Worm (Caenorhabditis elegans) whole organism, L4 larva: ENCODE measurements around the gene moe-3.

ENCODE experiments used
- F49E8.2 ChIP-seq: sonication (generic microtip); optimal IDR thresholded peaks from 2 replicates; lab custom pipeline; 2016; ENCODE audit warnings: missing compliant biosample characterization, mild to moderate bottlenecking, missing genetic modification characterization, borderline replicate concordance
- T20F7.1 ChIP-seq: fragments of 200-800 bp; sonication (Bioruptor generic); optimal IDR thresholded peaks from 2 replicates; lab custom pipeline; 2018; ENCODE audit warnings: mild to moderate bottlenecking, missing genetic modification characterization, missing compliant biosample characterization
- Y105C5A.15 ChIP-seq: fragments of 200-800 bp; sonication (Bioruptor generic); IDR thresholded peaks from 2 replicates; pipeline ENCODE4 v1.3.6; 2022; ENCODE audit warnings: missing genetic modification characterization, missing compliant biosample characterization
- Y48G9A.11 ChIP-seq: fragments of 200-800 bp; sonication (Bioruptor generic); IDR thresholded peaks from 2 replicates; pipeline ENCODE4 v1.3.6; 2022; ENCODE audit warnings: missing genetic modification reagents, missing genetic modification characterization, missing compliant biosample characterization
- arid-1 ChIP-seq: fragments of 200-800 bp; sonication (Bioruptor generic); conservative IDR thresholded peaks from 2 replicates; pipeline ENCODE4 v1.3.6; 2022; ENCODE audit warnings: missing genetic modification reagents, missing genetic modification characterization, missing compliant biosample characterization
- attf-4 ChIP-seq: sonication (generic microtip); optimal IDR thresholded peaks from 3 replicates; lab custom pipeline; 2017; ENCODE audit warnings: missing biosample characterization, missing genetic modification characterization
- ceh-20 ChIP-seq: fragments of 200-800 bp; sonication (Bioruptor generic); IDR thresholded peaks from 2 replicates; pipeline ENCODE4 v1.3.6; 2022; ENCODE audit warnings: missing genetic modification reagents, missing genetic modification characterization, missing compliant biosample characterization
- ceh-44 ChIP-seq: fragments of 200-800 bp; sonication (Bioruptor generic); IDR thresholded peaks from 2 replicates; pipeline ENCODE4 v1.3.6; 2022; ENCODE audit warnings: missing genetic modification reagents, missing genetic modification characterization, missing compliant biosample characterization
- dmd-9 ChIP-seq: fragments of 200-800 bp; sonication (Bioruptor generic); IDR thresholded peaks from 2 replicates; pipeline ENCODE4 v1.3.6; 2022; ENCODE audit warnings: missing genetic modification reagents, missing genetic modification characterization, missing compliant biosample characterization
- dve-1 ChIP-seq: sonication (generic microtip); optimal IDR thresholded peaks from 2 replicates; lab custom pipeline; 2017; ENCODE audit warnings: antibody characterized with exemption, mild to moderate bottlenecking, missing genetic modification characterization, missing compliant biosample characterization; ENCODE audit not compliant: insufficient read depth
- egl-43 ChIP-seq: fragments of 200-800 bp; sonication (Bioruptor generic); IDR thresholded peaks from 2 replicates; pipeline ENCODE4 v1.3.6; 2022; ENCODE audit warnings: missing genetic modification reagents, missing genetic modification characterization, missing compliant biosample characterization
- fkh-10 ChIP-seq: fragments of 150-350 bp; optimal IDR thresholded peaks from 2 replicates; lab custom pipeline; 2014; ENCODE audit warnings: missing biosample characterization, missing genetic modification reagents, missing genetic modification characterization
- hlh-30 ChIP-seq: sonication (generic microtip); optimal IDR thresholded peaks from 2 replicates; lab custom pipeline; 2017; ENCODE audit warnings: antibody characterized with exemption, mild to moderate bottlenecking, missing genetic modification characterization, missing compliant biosample characterization; ENCODE audit not compliant: insufficient read depth
- jun-1 ChIP-seq: fragments of 150-350 bp; optimal IDR thresholded peaks from 2 replicates; lab custom pipeline; 2014; ENCODE audit warnings: missing biosample characterization, missing genetic modification reagents, missing genetic modification characterization
- lin-29 ChIP-seq: fragments of 200-800 bp; sonication (Bioruptor generic); IDR thresholded peaks from 2 replicates; pipeline ENCODE4 v1.3.6; 2022; ENCODE audit warnings: missing genetic modification reagents, missing genetic modification characterization, missing compliant biosample characterization
- lin-39 ChIP-seq: fragments of 150-350 bp; optimal IDR thresholded peaks from 2 replicates; lab custom pipeline; 2014; ENCODE audit warnings: missing biosample characterization, missing genetic modification reagents, missing genetic modification characterization
- lir-3 ChIP-seq: sonication (generic microtip); optimal IDR thresholded peaks from 2 replicates; lab custom pipeline; 2016; ENCODE audit warnings: mild to moderate bottlenecking, missing genetic modification characterization, missing compliant biosample characterization
- madf-9 ChIP-seq: fragments of 200-800 bp; sonication (Bioruptor generic); conservative IDR thresholded peaks from 2 replicates; pipeline ENCODE4 v1.3.6; 2022; ENCODE audit warnings: missing genetic modification reagents, missing genetic modification characterization, missing compliant biosample characterization
- mxl-2 ChIP-seq: fragments of 200-800 bp; sonication (Bioruptor generic); conservative IDR thresholded peaks from 2 replicates; pipeline ENCODE4 v1.3.6; 2022; ENCODE audit warnings: missing genetic modification reagents, missing genetic modification characterization, missing compliant biosample characterization
- mxl-3 ChIP-seq: fragments of 200-800 bp; sonication (Bioruptor generic); optimal IDR thresholded peaks from 2 replicates; lab custom pipeline; 2018; ENCODE audit warnings: mild to moderate bottlenecking, missing genetic modification characterization, missing compliant biosample characterization
- nhr-102 ChIP-seq: sonication (generic microtip); optimal IDR thresholded peaks from 2 replicates; lab custom pipeline; 2016; ENCODE audit warnings: mild to moderate bottlenecking, missing genetic modification characterization, moderate library complexity, missing compliant biosample characterization
- nhr-28 ChIP-seq: fragments of 150-350 bp; optimal IDR thresholded peaks from 2 replicates; lab custom pipeline; 2014; ENCODE audit warnings: missing biosample characterization, missing genetic modification characterization
- nhr-42 ChIP-seq: fragments of 200-800 bp; sonication (Bioruptor generic); IDR thresholded peaks from 2 replicates; pipeline ENCODE4 v1.3.6; 2022; ENCODE audit warnings: missing genetic modification characterization, missing compliant biosample characterization
- nhr-48 ChIP-seq: sonication (generic microtip); optimal IDR thresholded peaks from 2 replicates; lab custom pipeline; 2016; ENCODE audit warnings: mild to moderate bottlenecking, missing genetic modification characterization, missing compliant biosample characterization
- nhr-76 ChIP-seq: fragments of 150-350 bp; optimal IDR thresholded peaks from 2 replicates; lab custom pipeline; 2014; ENCODE audit warnings: missing biosample characterization, missing genetic modification characterization
- pha-4 ChIP-seq, 2 experiments: fragments of 150-350 bp in 1 of 2; fragments of 200-800 bp in 1 of 2; sonication (Bioruptor generic) in 1 of 2; IDR thresholded peaks in 1 of 2; optimal IDR thresholded peaks in 1 of 2; 2 replicates each; pipeline versions ENCODE4 v1.3.6 to Lab custom; 2014 to 2022; ENCODE audit warnings: missing genetic modification characterization in 2 of 2, missing genetic modification reagents in 2 of 2, missing biosample characterization in 1 of 2, missing compliant biosample characterization in 1 of 2
- pqm-1 ChIP-seq: sonication (generic microtip); optimal IDR thresholded peaks from 2 replicates; lab custom pipeline; 2017; ENCODE audit warnings: missing biosample characterization, missing genetic modification characterization
- snpc-1.2 ChIP-seq: fragments of 200-800 bp; sonication (Bioruptor generic); IDR thresholded peaks from 2 replicates; pipeline ENCODE4 v1.3.6; 2022; ENCODE audit warnings: missing genetic modification reagents, missing genetic modification characterization, missing compliant biosample characterization
- tra-1 ChIP-seq: fragments of 200-800 bp; sonication (Bioruptor generic); IDR thresholded peaks from 2 replicates; pipeline ENCODE4 v1.3.6; 2022; ENCODE audit warnings: missing genetic modification reagents, missing genetic modification characterization, missing compliant biosample characterization
- unc-62 ChIP-seq, 3 experiments: fragments of 150-350 bp in 1 of 3; sonication (generic microtip); optimal IDR thresholded peaks in 2 of 3; peaks in 1 of 3; 1 replicate in 1 of 3; 2 replicates in 2 of 3; lab custom pipeline; 2014 to 2017; ENCODE audit warnings: missing biosample characterization in 3 of 3, missing genetic modification characterization in 3 of 3, missing genetic modification reagents in 3 of 3, missing genotype in 1 of 3
- zag-1 ChIP-seq: fragments of 150-350 bp; optimal IDR thresholded peaks from 2 replicates; lab custom pipeline; 2014; ENCODE audit warnings: missing biosample characterization, missing genetic modification characterization
- ztf-7 ChIP-seq: fragments of 150-350 bp; optimal IDR thresholded peaks from 2 replicates; lab custom pipeline; 2014; ENCODE audit warnings: missing biosample characterization, missing genetic modification characterization

moe-3 gene

ce11 chrII:13145204-13145603 is 20.3 kb downstream of the moe-3 start, which contains the start of gene mltn-1:
mltn-1 (minus strand) TSS chrII:13145225.
- TF ChIP-seq nhr-48 (tag; lab: Kevin White, UChicago), result peak; percentile 53
- no peak for TF ChIP-seq egl-43 (GFP tag; lab: Robert Waterston, UW)
- TF ChIP-seq nhr-28 (tag; lab: Kevin White, UChicago), result peak; percentile 26
- TF ChIP-seq hlh-30, result peak; percentile 20
- peak; percentile 63 for TF ChIP-seq mxl-3

- TF ChIP-seq snpc-1.2 (no peak), unc-62 (GFP tag; optimal IDR thresholded peaks at IDR 0.05 in 1 of 2; lab: Kevin White, UChicago) (peak in 1 of 2 experiments; percentile 92), unc-62 (tag; optimal IDR thresholded peaks at IDR 0.05; lab: Kevin White, UChicago) (no peak)
Observed at ce11 chrII:13142372-13142771, 23.2 kb downstream of the moe-3 start.

- 0 out of 2 replicates have a peak, but pooled peaks have one; percentile 7 for TF ChIP-seq nhr-42 (GFP tag; lab: Robert Waterston, UW)
- peak in 1 of 2 experiments; percentile 68 for TF ChIP-seq unc-62 (GFP tag; optimal IDR thresholded peaks at IDR 0.05 in 1 of 2; lab: Kevin White, UChicago)
- TF ChIP-seq unc-62 (tag; optimal IDR thresholded peaks at IDR 0.05; lab: Kevin White, UChicago), result no peak
- TF ChIP-seq ztf-7 (tag; lab: Kevin White, UChicago), result no peak
Observed at ce11 chrII:13139573-13139972, 26.0 kb downstream of the moe-3 start.

DNA sequence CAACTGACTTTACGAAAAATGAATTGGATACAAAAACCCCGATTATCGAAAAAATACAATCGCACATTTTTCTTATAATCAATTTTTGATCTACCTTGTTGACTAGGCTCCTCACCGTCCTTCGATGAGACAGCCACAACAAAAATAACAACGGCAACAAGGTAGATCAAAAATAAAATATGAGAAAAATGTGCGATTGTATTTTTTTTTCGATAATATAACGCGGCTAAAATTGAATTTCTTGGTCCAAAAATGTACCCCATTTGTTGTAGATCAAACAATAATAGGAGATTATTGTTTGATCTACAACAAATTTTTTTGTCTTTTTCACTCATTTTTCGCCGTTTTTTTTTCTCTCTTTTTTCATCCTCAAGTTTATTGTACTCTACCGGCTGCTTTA is 35.0 kb downstream of the moe-3 start:
- TF ChIP-seq ceh-44 (GFP tag; lab: Robert Waterston, UW) (no peak), arid-1 (GFP tag; lab: Robert Waterston, UW) (no peak), F49E8.2 (tag; lab: Kevin White, UChicago) (no peak), nhr-28 (tag; lab: Kevin White, UChicago) (no peak), lin-29 (GFP tag; lab: Robert Waterston, UW) (no peak), nhr-102 (tag; lab: Kevin White, UChicago) (no peak), fkh-10 (no peak), Y105C5A.15 (GFP tag; lab: Robert Waterston, UW) (no peak), jun-1 (tag; lab: Kevin White, UChicago) (no peak), tra-1 (GFP tag; lab: Robert Waterston, UW) (no peak), Y48G9A.11 (GFP tag; lab: Robert Waterston, UW) (no peak), lin-39 (tag; lab: Kevin White, UChicago) (no peak), pha-4 (GFP tag; IDR thresholded peaks at IDR 0.05; lab: Robert Waterston, UW) (no peak), pha-4 (tag; optimal IDR thresholded peaks at IDR 0.05; lab: Kevin White, UChicago) (no peak), attf-4 (tag; lab: Kevin White, UChicago) (no peak), pqm-1 (tag; lab: Kevin White, UChicago) (no peak), mxl-2 (no peak), nhr-42 (GFP tag; lab: Robert Waterston, UW) (no peak)
- TF ChIP-seq, all 104 proteins: peak for 0

ce11 chrII:13129602-13130001 is 35.9 kb downstream of the moe-3 start, which contains the start of gene F29C12.6:
F29C12.6 (plus strand) TSS chrII:13129902.
- TF ChIP-seq T20F7.1 (no peak), dmd-9 (GFP tag; lab: Robert Waterston, UW) (no peak), lir-3 (tag; lab: Kevin White, UChicago) (no peak), dve-1 (no peak), nhr-76 (tag; lab: Kevin White, UChicago) (no peak), madf-9 (GFP tag; lab: Robert Waterston, UW) (no peak), mxl-3 (no peak), zag-1 (tag; lab: Kevin White, UChicago) (no peak), ceh-20 (GFP tag; lab: Robert Waterston, UW) (no peak)
- TF ChIP-seq, all 104 proteins: peak for 0
